Worm (Caenorhabditis elegans) whole organism, midembryonic: ENCODE results near the gene str-25.

Experiments used
- T22C8.4 ChIP-seq: fragments of 200-800 bp; sonication (Bioruptor generic); IDR thresholded peaks from 2 replicates; pipeline ENCODE4 v1.3.6; 2022; ENCODE audit warnings: missing genetic modification characterization, missing compliant biosample characterization
- cog-1 ChIP-seq: sonication (generic microtip); optimal IDR thresholded peaks from 2 replicates; lab custom pipeline; 2016; ENCODE audit warnings: missing genetic modification characterization, missing compliant biosample characterization
- flt-1 ChIP-seq: fragments of 200-800 bp; sonication (Bioruptor generic); IDR thresholded peaks from 2 replicates; pipeline ENCODE4 v1.3.6; 2022; ENCODE audit warnings: missing genetic modification characterization, missing compliant biosample characterization
- klf-2 ChIP-seq: fragments of 200-800 bp; sonication (Bioruptor generic); conservative IDR thresholded peaks from 2 replicates; pipeline ENCODE4 v1.3.6; 2022; ENCODE audit warnings: missing genetic modification reagents, missing genetic modification characterization, missing compliant biosample characterization
- med-1 ChIP-seq: sonication (generic microtip); optimal IDR thresholded peaks from 2 replicates; lab custom pipeline; 2017; ENCODE audit warnings: missing genetic modification characterization, mild to moderate bottlenecking, missing compliant biosample characterization, antibody characterized with exemption, missing genetic modification reagents; ENCODE audit not compliant: insufficient read depth
- ref-1 ChIP-seq: fragments of 200-800 bp; sonication (Bioruptor generic); conservative IDR thresholded peaks from 2 replicates; pipeline ENCODE4 v1.3.6; 2022; ENCODE audit warnings: missing genetic modification reagents, missing genetic modification characterization, missing compliant biosample characterization
- tab-1 ChIP-seq: fragments of 200-800 bp; sonication (Bioruptor generic); IDR thresholded peaks from 2 replicates; pipeline ENCODE4 v1.3.6; 2022; ENCODE audit warnings: missing genetic modification characterization, missing compliant biosample characterization
- ztf-23 ChIP-seq: fragments of 200-800 bp; sonication (Bioruptor generic); IDR thresholded peaks from 2 replicates; pipeline ENCODE4 v1.3.6; 2022; ENCODE audit warnings: missing genetic modification reagents, missing genetic modification characterization, missing compliant biosample characterization
- ztf-29 ChIP-seq: fragments of 200-800 bp; sonication (Bioruptor generic); IDR thresholded peaks from 2 replicates; pipeline ENCODE4 v1.3.6; 2022; ENCODE audit warnings: missing genetic modification reagents, missing genetic modification characterization, missing compliant biosample characterization

The str-25 gene

DNA sequence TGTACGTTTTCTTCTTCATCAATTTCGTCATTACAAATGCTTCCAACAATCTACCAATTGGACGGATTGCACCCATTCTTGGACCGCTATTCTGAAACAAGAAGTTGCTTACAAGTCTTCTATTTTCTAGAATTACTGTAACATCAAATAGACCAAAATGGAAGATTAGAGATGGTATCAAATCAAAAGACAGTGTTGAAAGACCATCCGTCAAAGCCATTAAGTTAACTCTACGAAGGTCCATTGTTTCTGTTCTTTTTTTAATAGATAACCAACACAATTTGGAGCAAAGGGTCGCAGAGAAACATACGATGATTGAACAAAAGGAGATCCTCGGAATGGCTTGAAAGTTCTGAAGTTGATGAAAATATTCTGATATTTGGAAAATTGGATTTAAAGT is 29.5 kb downstream of the str-25 start:
- TF ChIP-seq ref-1 (GFP tag; lab: Robert Waterston, UW) (no peak), T22C8.4 (GFP tag; lab: Robert Waterston, UW) (no peak), tab-1 (GFP tag; lab: Robert Waterston, UW) (no peak), flt-1 (GFP tag; lab: Robert Waterston, UW) (no peak), cog-1 (tag; lab: Kevin White, UChicago) (no peak)

DNA sequence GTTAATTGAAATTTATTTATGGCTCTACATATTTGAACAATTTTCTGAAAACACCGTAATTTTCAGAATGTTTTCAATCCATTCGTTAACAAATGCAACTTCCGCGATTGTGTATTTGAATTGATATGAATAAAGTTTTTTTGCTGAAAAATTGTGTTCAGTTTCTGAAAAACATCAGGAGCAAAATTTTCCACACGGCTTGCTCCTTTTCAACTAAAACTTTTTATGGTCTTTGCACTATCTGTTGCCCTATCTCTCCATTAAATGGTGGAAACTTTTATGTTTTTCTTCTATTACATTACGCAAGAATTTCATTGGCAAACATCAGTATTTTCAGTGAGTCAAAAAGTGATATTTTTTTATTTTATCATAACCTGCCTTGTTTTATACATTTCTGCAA is 33.3 kb downstream of the str-25 start, which contains the start of gene F10A3.4:
Gene F10A3.4, plus strand, starts transcription at position 301 of the 400 bp plus-strand sequence.
- no peak for TF ChIP-seq klf-2 (GFP tag; lab: Robert Waterston, UW)
- no peak for TF ChIP-seq T22C8.4 (GFP tag; lab: Robert Waterston, UW)
- TF ChIP-seq ztf-23 (GFP tag; lab: Robert Waterston, UW) = no peak
- TF ChIP-seq ref-1 (GFP tag; lab: Robert Waterston, UW) = no peak
- no peak for TF ChIP-seq cog-1 (tag; lab: Kevin White, UChicago)
- no peak for TF ChIP-seq flt-1 (GFP tag; lab: Robert Waterston, UW)
- no peak for TF ChIP-seq tab-1 (GFP tag; lab: Robert Waterston, UW)
- no peak for TF ChIP-seq med-1
- no peak for TF ChIP-seq ztf-29 (GFP tag; lab: Robert Waterston, UW)

DNA sequence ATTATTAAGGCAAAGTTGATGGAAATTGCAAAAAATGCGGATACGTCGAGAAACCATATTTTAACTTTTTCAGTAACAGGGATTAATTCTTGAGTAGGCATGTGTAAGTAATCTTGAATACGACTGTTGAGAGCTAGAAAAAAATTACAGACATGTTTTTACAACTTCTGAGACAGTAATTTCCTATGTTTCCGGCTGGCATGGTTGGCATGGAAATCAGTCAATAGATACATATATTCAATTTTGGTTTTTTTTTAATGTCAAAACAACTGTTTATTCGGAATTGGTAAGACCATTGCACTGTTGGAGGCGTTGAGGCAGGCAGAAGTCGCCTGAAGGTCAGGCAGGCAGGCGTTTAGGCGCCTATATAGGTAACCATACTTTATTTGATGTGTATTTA is 37.9 kb downstream of the str-25 start, which contains the start of gene str-254:
Gene str-254, minus strand, starts transcription at position 101 of the 400 bp plus-strand sequence.
- TF ChIP-seq klf-2 (GFP tag; lab: Robert Waterston, UW) = no peak
- no peak for TF ChIP-seq cog-1 (tag; lab: Kevin White, UChicago)
- no peak for TF ChIP-seq T22C8.4 (GFP tag; lab: Robert Waterston, UW)
- no peak for TF ChIP-seq ztf-29 (GFP tag; lab: Robert Waterston, UW)

DNA sequence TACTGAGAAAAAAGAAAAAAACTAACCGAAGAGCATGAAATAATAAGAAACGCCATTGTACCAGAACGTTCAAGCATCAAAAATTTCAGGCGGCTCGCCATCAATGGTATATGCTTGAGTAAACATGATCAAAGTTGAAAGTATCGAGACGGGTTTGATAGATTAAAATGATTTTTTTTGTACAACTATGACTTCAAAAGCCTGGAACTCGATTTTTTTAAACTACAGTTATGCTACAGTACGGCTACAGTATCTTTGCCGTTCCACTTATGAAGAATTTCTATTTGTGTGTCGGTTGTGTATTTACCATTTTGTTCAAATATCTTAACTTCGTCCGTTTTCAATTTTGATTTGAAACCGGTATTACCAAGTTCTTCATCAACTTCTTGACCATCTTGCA is 39.6 kb downstream of the str-25 start, which contains the start of gene str-97:
Gene str-97, minus strand, starts transcription at position 101 of the 400 bp plus-strand sequence.
- no peak for TF ChIP-seq flt-1 (GFP tag; lab: Robert Waterston, UW)
- TF ChIP-seq ztf-23 (GFP tag; lab: Robert Waterston, UW) = no peak
- no peak for TF ChIP-seq ztf-29 (GFP tag; lab: Robert Waterston, UW)
- TF ChIP-seq tab-1 (GFP tag; lab: Robert Waterston, UW) = no peak
- TF ChIP-seq cog-1 (tag; lab: Kevin White, UChicago) = no peak
- TF ChIP-seq med-1 = no peak
- no peak for TF ChIP-seq klf-2 (GFP tag; lab: Robert Waterston, UW)
- TF ChIP-seq T22C8.4 (GFP tag; lab: Robert Waterston, UW) = no peak
- TF ChIP-seq ref-1 (GFP tag; lab: Robert Waterston, UW) = no peak

DNA sequence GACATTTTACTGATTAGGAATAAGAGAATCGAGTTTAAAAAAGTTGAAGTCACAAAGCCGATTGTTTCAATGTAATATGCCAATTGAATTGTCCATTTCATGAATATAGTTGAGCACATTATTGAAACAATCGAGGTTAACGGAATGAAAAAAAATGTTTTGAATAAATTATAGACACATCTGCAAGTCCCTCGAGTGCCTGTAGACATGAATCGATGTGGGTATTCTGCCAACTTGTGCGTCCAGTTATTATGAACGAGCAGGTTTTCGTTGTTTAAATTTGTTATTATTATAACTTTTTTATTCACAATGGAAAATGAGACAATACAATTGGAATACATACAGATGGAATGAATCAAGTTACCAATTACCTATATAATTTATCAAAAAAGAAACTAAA is 42.9 kb downstream of the str-25 start, which contains the start of gene str-99:
Gene str-99, minus strand, starts transcription at position 101 of the 400 bp plus-strand sequence.
- TF ChIP-seq ztf-29 (GFP tag; lab: Robert Waterston, UW) (no peak), cog-1 (tag; lab: Kevin White, UChicago) (no peak), ztf-23 (GFP tag; lab: Robert Waterston, UW) (no peak), med-1 (no peak), flt-1 (GFP tag; lab: Robert Waterston, UW) (no peak), ref-1 (GFP tag; lab: Robert Waterston, UW) (no peak)

DNA sequence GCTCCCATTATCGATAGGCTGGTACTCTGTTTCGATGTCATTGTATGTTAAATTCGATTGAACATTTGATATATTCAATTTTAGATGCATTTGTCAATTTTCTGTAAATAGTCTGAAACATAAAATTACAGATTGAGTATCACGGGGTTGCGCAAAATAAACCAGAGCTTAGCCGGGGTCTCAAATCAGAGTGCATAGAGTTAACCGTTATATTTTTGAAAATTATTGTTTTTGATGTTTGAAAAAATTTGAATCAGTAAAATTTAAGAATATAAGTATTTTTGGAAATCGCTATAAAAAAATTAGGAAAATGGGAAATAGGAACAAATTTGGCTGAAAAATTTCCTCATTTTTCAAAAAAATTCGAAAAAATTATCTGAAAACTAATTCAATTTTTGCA is 44.1 kb downstream of the str-25 start, which contains the start of gene F10A3.17:
Gene F10A3.17, minus strand, starts transcription at position 101 of the 400 bp plus-strand sequence.
- TF ChIP-seq T22C8.4 (GFP tag; lab: Robert Waterston, UW) (no peak), tab-1 (GFP tag; lab: Robert Waterston, UW) (no peak), ztf-29 (GFP tag; lab: Robert Waterston, UW) (no peak), ref-1 (GFP tag; lab: Robert Waterston, UW) (no peak), ztf-23 (GFP tag; lab: Robert Waterston, UW) (no peak), cog-1 (tag; lab: Kevin White, UChicago) (no peak), med-1 (no peak), flt-1 (GFP tag; lab: Robert Waterston, UW) (no peak), klf-2 (GFP tag; lab: Robert Waterston, UW) (no peak)

DNA sequence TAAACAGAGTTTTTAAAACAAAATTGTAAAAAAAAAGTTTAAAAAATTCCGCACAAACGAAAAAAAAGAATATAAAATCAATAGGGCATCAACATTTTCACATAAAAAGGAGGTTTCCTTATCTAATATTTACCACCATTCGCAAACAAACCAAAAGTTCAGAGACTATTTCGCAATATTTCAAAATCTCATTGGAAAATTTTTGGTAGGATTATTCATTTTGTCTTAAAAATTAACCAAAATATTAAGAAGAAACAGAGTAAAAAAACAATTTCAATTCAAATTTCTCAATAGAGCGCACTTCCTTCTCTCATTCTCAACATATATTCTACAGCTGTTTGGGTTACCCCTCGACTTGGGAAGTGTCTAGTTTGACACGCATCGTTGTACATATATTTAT is 44.6 kb downstream of the str-25 start:
- no peak for TF ChIP-seq T22C8.4 (GFP tag; lab: Robert Waterston, UW)
- no peak for TF ChIP-seq ztf-23 (GFP tag; lab: Robert Waterston, UW)
- no peak for TF ChIP-seq klf-2 (GFP tag; lab: Robert Waterston, UW)
- no peak for TF ChIP-seq med-1
- TF ChIP-seq ztf-29 (GFP tag; lab: Robert Waterston, UW) = no peak
- TF ChIP-seq cog-1 (tag; lab: Kevin White, UChicago) = no peak
- TF ChIP-seq ref-1 (GFP tag; lab: Robert Waterston, UW) = no peak

DNA sequence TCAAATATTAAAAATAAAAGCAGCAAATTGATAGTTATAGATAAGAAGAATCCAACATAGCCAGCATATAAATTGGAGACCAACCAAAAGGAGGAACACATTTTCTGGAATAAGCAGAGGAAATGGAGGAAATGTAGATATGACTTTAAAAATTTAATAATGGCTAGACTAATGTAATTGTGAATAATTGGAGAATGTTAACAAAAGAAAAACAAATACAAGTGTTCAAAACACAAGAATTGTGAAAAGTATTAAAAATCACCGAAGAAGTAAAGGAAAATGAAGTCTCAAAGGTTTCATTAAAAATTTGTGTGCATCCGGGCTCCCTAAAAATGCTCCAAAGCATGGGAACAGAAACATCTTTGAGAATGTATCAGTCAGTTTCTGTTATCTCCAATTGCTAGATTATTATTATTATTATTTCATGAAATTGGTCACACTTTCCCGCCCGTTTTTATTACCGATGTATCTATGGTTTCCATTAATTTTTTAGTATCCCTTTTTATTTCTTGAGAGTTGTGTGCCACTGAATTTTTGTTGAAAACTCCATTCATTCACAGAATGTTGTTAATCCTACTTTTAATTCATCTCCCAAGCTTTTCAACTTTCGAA is 46.7 kb downstream of the str-25 start, which contains the start of the genes str-109 and F10A3.11:
Gene str-109, minus strand, starts transcription at position 101 of the 612 bp plus-strand sequence.
Gene F10A3.11, plus strand, starts transcription at position 562 of the 612 bp plus-strand sequence.
- TF ChIP-seq flt-1 (GFP tag; lab: Robert Waterston, UW) = no peak
- no peak for TF ChIP-seq ztf-29 (GFP tag; lab: Robert Waterston, UW)
- no peak for TF ChIP-seq ref-1 (GFP tag; lab: Robert Waterston, UW)
- no peak for TF ChIP-seq cog-1 (tag; lab: Kevin White, UChicago)
- TF ChIP-seq tab-1 (GFP tag; lab: Robert Waterston, UW) = no peak
- TF ChIP-seq klf-2 (GFP tag; lab: Robert Waterston, UW) = no peak
- TF ChIP-seq med-1 = no peak
- TF ChIP-seq ztf-23 (GFP tag; lab: Robert Waterston, UW) = no peak
- TF ChIP-seq T22C8.4 (GFP tag; lab: Robert Waterston, UW) = no peak

DNA sequence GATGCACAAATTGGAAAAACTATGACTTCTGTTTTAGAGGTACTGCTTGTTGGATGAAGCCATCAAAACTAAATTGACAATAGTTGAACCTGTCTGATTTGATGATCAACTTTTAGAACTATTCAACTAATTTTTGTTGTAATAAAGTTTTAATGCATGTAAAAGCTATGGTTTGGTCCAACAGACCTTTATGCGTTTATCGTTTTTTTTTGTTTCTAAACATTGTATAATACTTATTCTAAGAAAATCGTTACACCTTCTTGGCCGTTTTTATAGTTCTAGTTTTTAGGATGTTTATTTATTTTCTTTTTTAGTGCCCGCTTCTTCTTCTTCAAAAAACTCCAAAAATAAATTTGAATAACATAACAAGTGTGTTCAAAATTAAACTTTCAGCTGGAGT is 48.2 kb downstream of the str-25 start, which contains the start of gene F10A3.12:
Gene F10A3.12, plus strand, starts transcription at position 301 of the 400 bp plus-strand sequence.
- TF ChIP-seq med-1 (no peak), tab-1 (GFP tag; lab: Robert Waterston, UW) (no peak), ztf-23 (GFP tag; lab: Robert Waterston, UW) (no peak), T22C8.4 (GFP tag; lab: Robert Waterston, UW) (no peak), cog-1 (tag; lab: Kevin White, UChicago) (no peak), klf-2 (GFP tag; lab: Robert Waterston, UW) (no peak), ztf-29 (GFP tag; lab: Robert Waterston, UW) (no peak), flt-1 (GFP tag; lab: Robert Waterston, UW) (no peak), ref-1 (GFP tag; lab: Robert Waterston, UW) (no peak)
